Worm (Caenorhabditis elegans) whole organism, young adult: Measurements from ENCODE around the gene F27E5.5.
A peak's percentile ranks its signal among the peaks of the same experiment; 100 is the strongest.

ENCODE experiments used
- C17E4.6 ChIP-seq: fragments of 200-800 bp; sonication (Bioruptor generic); IDR thresholded peaks from 2 replicates; pipeline ENCODE4 v1.3.6; 2022; ENCODE audit warnings: missing genetic modification reagents, missing genetic modification characterization, missing compliant biosample characterization
- D2030.7 ChIP-seq: fragments of 200-800 bp; sonication (Bioruptor generic); IDR thresholded peaks from 2 replicates; pipeline ENCODE4 v1.3.6; 2022; ENCODE audit warnings: missing genetic modification reagents, missing genetic modification characterization, missing compliant biosample characterization
- F22D6.2 ChIP-seq: sonication (generic microtip); optimal IDR thresholded peaks from 2 replicates; lab custom pipeline; 2016; ENCODE audit warnings: mild to moderate bottlenecking, missing genetic modification characterization, missing compliant biosample characterization
- F57C9.4 ChIP-seq: sonication (generic microtip); optimal IDR thresholded peaks from 2 replicates; lab custom pipeline; 2017; ENCODE audit warnings: mild to moderate bottlenecking, missing genetic modification characterization, missing compliant biosample characterization
- K12H6.12 ChIP-seq: fragments of 200-800 bp; sonication (Bioruptor generic); optimal IDR thresholded peaks from 2 replicates; lab custom pipeline; 2018; ENCODE audit warnings: mild to moderate bottlenecking, missing genetic modification characterization, missing compliant biosample characterization
- ZK185.1 ChIP-seq: sonication (generic microtip); optimal IDR thresholded peaks from 2 replicates; lab custom pipeline; 2016; ENCODE audit warnings: mild to moderate bottlenecking, missing genetic modification characterization, missing compliant biosample characterization; ENCODE audit not compliant: poor library complexity, severe bottlenecking
- athp-1 ChIP-seq: sonication (generic microtip); optimal IDR thresholded peaks from 2 replicates; lab custom pipeline; 2017; ENCODE audit warnings: mild to moderate bottlenecking, missing genetic modification characterization, missing compliant biosample characterization
- cebp-2 ChIP-seq: fragments of 200-800 bp; sonication (Bioruptor generic); IDR thresholded peaks from 2 replicates; pipeline ENCODE4 v1.3.6; 2022; ENCODE audit warnings: missing genetic modification characterization, missing compliant biosample characterization
- egl-18 ChIP-seq: fragments of 200-800 bp; sonication (Bioruptor generic); IDR thresholded peaks from 2 replicates; pipeline ENCODE4 v1.3.6; 2022; ENCODE audit warnings: missing genetic modification reagents, missing genetic modification characterization, missing compliant biosample characterization
- egrh-3 ChIP-seq: fragments of 200-800 bp; sonication (Bioruptor generic); IDR thresholded peaks from 2 replicates; pipeline ENCODE4 v1.3.6; 2022; ENCODE audit warnings: missing genetic modification reagents, missing genetic modification characterization, missing compliant biosample characterization
- hsf-1 ChIP-seq: fragments of 200-800 bp; sonication (Bioruptor generic); IDR thresholded peaks from 2 replicates; pipeline ENCODE4 v1.3.6; 2022; ENCODE audit warnings: missing genetic modification reagents, missing genetic modification characterization, missing compliant biosample characterization
- let-526 ChIP-seq: fragments of 200-800 bp; sonication (Bioruptor generic); IDR thresholded peaks from 2 replicates; pipeline ENCODE4 v1.3.6; 2022; ENCODE audit warnings: missing genetic modification reagents, missing genetic modification characterization, missing compliant biosample characterization
- lin-35 ChIP-seq, 3 experiments: fragments of 150-350 bp in 2 of 3; sonication (generic microtip) in 1 of 3; optimal IDR thresholded peaks; 2 replicates each; lab custom pipeline; 2014 to 2018; ENCODE audit warnings: missing biosample characterization in 3 of 3, missing genetic modification characterization in 3 of 3, missing genetic modification reagents in 3 of 3
- lin-40 ChIP-seq: sonication (generic microtip); optimal IDR thresholded peaks from 2 replicates; lab custom pipeline; 2016; ENCODE audit warnings: missing genetic modification characterization, mild to moderate bottlenecking, missing compliant biosample characterization, missing genotype, missing genetic modification reagents
- madf-3 ChIP-seq: fragments of 200-800 bp; sonication (Bioruptor generic); IDR thresholded peaks from 2 replicates; pipeline ENCODE4 v1.3.6; 2022; ENCODE audit warnings: missing genetic modification reagents, missing genetic modification characterization, missing compliant biosample characterization
- mcd-1 ChIP-seq: fragments of 200-800 bp; sonication (Bioruptor generic); IDR thresholded peaks from 2 replicates; pipeline ENCODE4 v1.3.6; 2022; ENCODE audit warnings: missing genetic modification reagents, missing genetic modification characterization, missing compliant biosample characterization
- mes-4 ChIP-seq: sonication (generic microtip); optimal IDR thresholded peaks from 2 replicates; lab custom pipeline; 2016; ENCODE audit warnings: missing genotype, missing genetic modification characterization, missing compliant biosample characterization
- nhr-120 ChIP-seq: fragments of 200-800 bp; sonication (Bioruptor generic); IDR thresholded peaks from 2 replicates; pipeline ENCODE4 v1.3.6; 2022; ENCODE audit warnings: missing genetic modification characterization, missing compliant biosample characterization
- nhr-80 ChIP-seq: sonication (generic microtip); optimal IDR thresholded peaks from 2 replicates; lab custom pipeline; 2016; ENCODE audit warnings: missing genetic modification characterization, missing compliant biosample characterization
- snpc-1.1 ChIP-seq: sonication (generic microtip); optimal IDR thresholded peaks from 2 replicates; lab custom pipeline; 2017; ENCODE audit warnings: missing genetic modification characterization, mild to moderate bottlenecking, missing compliant biosample characterization, antibody characterized with exemption, moderate library complexity, missing genotype, missing genetic modification reagents; ENCODE audit not compliant: insufficient read depth
- snpc-3.4 ChIP-seq: sonication (generic microtip); optimal IDR thresholded peaks from 2 replicates; lab custom pipeline; 2017; ENCODE audit warnings: missing genetic modification characterization, mild to moderate bottlenecking, missing compliant biosample characterization, antibody characterized with exemption, moderate library complexity, missing genotype, missing genetic modification reagents
- somi-1 ChIP-seq: fragments of 200-800 bp; sonication (Bioruptor generic); optimal IDR thresholded peaks from 2 replicates; lab custom pipeline; 2018; ENCODE audit warnings: mild to moderate bottlenecking, missing genetic modification characterization, missing compliant biosample characterization
- tlf-1 ChIP-seq: fragments of 200-800 bp; sonication (Bioruptor generic); optimal IDR thresholded peaks from 2 replicates; lab custom pipeline; 2018; ENCODE audit warnings: mild to moderate bottlenecking, missing genetic modification characterization, missing compliant biosample characterization
- unc-62 ChIP-seq: fragments of 150-350 bp; optimal IDR thresholded peaks from 2 replicates; lab custom pipeline; 2014; ENCODE audit warnings: missing biosample characterization, missing genetic modification reagents, missing genetic modification characterization
- ztf-18 ChIP-seq: sonication (generic microtip); optimal IDR thresholded peaks from 2 replicates; lab custom pipeline; 2016; ENCODE audit warnings: missing genotype, mild to moderate bottlenecking, missing genetic modification characterization, missing compliant biosample characterization

The F27E5.5 gene

ce11 chrII:10095224-10095623 lies 36.4 kb downstream of the F27E5.5 start:
- TF ChIP-seq nhr-80 (tag; lab: Kevin White, UChicago), result peak; percentile 68
- peak; percentile 73 for TF ChIP-seq unc-62
- TF ChIP-seq madf-3 (GFP tag; lab: Robert Waterston, UW), result no peak

- TF ChIP-seq nhr-80 (tag; lab: Kevin White, UChicago) (peak; percentile 78), athp-1 (tag; lab: Kevin White, UChicago) (no peak)
These were observed 37.3 kb downstream of the F27E5.5 start, which contains the start of gene lact-2 for ce11 chrII:10094190-10094923. TSS of gene lact-2 (plus strand) at chrII:10094873.

ce11 chrII:10093120-10093519 lies 38.5 kb downstream of the F27E5.5 start:
- TF ChIP-seq snpc-3.4 (tag; lab: Kevin White, UChicago), result no peak
- TF ChIP-seq ZK185.1, result no peak
- no peak for TF ChIP-seq mes-4 (tag; lab: Kevin White, UChicago)
- TF ChIP-seq F22D6.2 (tag; lab: Kevin White, UChicago), result no peak
- no peak for TF ChIP-seq K12H6.12 (tag; lab: Kevin White, UChicago)
- no peak for TF ChIP-seq snpc-1.1
- no peak for TF ChIP-seq mcd-1 (GFP tag; lab: Robert Waterston, UW)
- no peak for TF ChIP-seq tlf-1 (GFP tag; lab: Kevin White, UChicago)
- no peak for TF ChIP-seq somi-1 (GFP tag; lab: Kevin White, UChicago)
- TF ChIP-seq lin-35 (GFP tag; optimal IDR thresholded peaks at IDR 0.05; lab: Kevin White, UChicago), result no peak
- TF ChIP-seq nhr-120 (GFP tag; lab: Robert Waterston, UW), result no peak
- TF ChIP-seq C17E4.6 (GFP tag; lab: Robert Waterston, UW), result no peak
- TF ChIP-seq F57C9.4 (tag; lab: Kevin White, UChicago), result no peak
- no peak for TF ChIP-seq D2030.7
- TF ChIP-seq madf-3 (GFP tag; lab: Robert Waterston, UW), result no peak
- no peak for TF ChIP-seq egrh-3 (GFP tag; lab: Robert Waterston, UW)

ce11 chrII:10084482-10084881 lies 47.2 kb downstream of the F27E5.5 start:
- TF ChIP-seq egl-18 (no peak), let-526 (no peak), lin-40 (no peak), ztf-18 (tag; lab: Kevin White, UChicago) (no peak), hsf-1 (0 out of 2 replicates have a peak, but pooled peaks have one; percentile 12), cebp-2 (GFP tag; lab: Robert Waterston, UW) (no peak)
